Worm (Caenorhabditis elegans) whole organism, L3 larva: ENCODE measurements around the gene cnnm-5.
"Not testable (repeated sequence)": the region's sequence is repeated elsewhere in the genome, so short reads cannot be mapped to it uniquely, and the experiment has no call there.

ENCODE experiments used
- ceh-9 ChIP-seq: sonication (generic microtip); optimal IDR thresholded peaks from 2 replicates; lab custom pipeline; 2018; ENCODE audit warnings: missing biosample characterization, missing genetic modification characterization
- daf-12 ChIP-seq: fragments of 150-350 bp; optimal IDR thresholded peaks from 2 replicates; lab custom pipeline; 2014; ENCODE audit warnings: missing biosample characterization, missing genetic modification reagents, missing genetic modification characterization
- egl-27 ChIP-seq: sonication (generic microtip); optimal IDR thresholded peaks from 4 replicates; lab custom pipeline; 2017; ENCODE audit warnings: missing biosample characterization, missing genetic modification reagents, missing genetic modification characterization
- elt-1 ChIP-seq: fragments of 150-350 bp; optimal IDR thresholded peaks from 2 replicates; lab custom pipeline; 2014; ENCODE audit warnings: missing biosample characterization, missing genetic modification characterization
- elt-2 ChIP-seq: sonication (generic microtip); optimal IDR thresholded peaks from 2 replicates; lab custom pipeline; 2016; ENCODE audit warnings: missing genetic modification reagents, mild to moderate bottlenecking, missing genetic modification characterization, missing compliant biosample characterization
- fos-1 ChIP-seq: fragments of 150-350 bp; optimal IDR thresholded peaks from 2 replicates; lab custom pipeline; 2014; ENCODE audit warnings: missing biosample characterization, missing genetic modification characterization
- hmg-11 ChIP-seq: sonication (generic microtip); optimal IDR thresholded peaks from 2 replicates; lab custom pipeline; 2016; ENCODE audit warnings: missing genetic modification characterization, missing compliant biosample characterization
- jun-1 ChIP-seq: fragments of 150-350 bp; optimal IDR thresholded peaks from 2 replicates; lab custom pipeline; 2014; ENCODE audit warnings: missing biosample characterization, missing genetic modification reagents, missing genetic modification characterization
- lin-15B ChIP-seq: fragments of 150-350 bp; optimal IDR thresholded peaks from 2 replicates; lab custom pipeline; 2014; ENCODE audit warnings: missing biosample characterization, missing genetic modification characterization
- lin-39 ChIP-seq: fragments of 150-350 bp; optimal IDR thresholded peaks from 2 replicates; lab custom pipeline; 2018; ENCODE audit warnings: missing biosample characterization, missing genetic modification reagents, missing genetic modification characterization
- lsy-12 ChIP-seq: sonication (generic microtip); optimal IDR thresholded peaks from 2 replicates; lab custom pipeline; 2016; ENCODE audit warnings: mild to moderate bottlenecking, missing genetic modification characterization, missing compliant biosample characterization
- mdl-1 ChIP-seq: fragments of 150-350 bp; optimal IDR thresholded peaks from 2 replicates; lab custom pipeline; 2014; ENCODE audit warnings: missing biosample characterization, missing genetic modification characterization
- nfya-1 ChIP-seq: sonication (generic microtip); optimal IDR thresholded peaks from 2 replicates; lab custom pipeline; 2017; ENCODE audit warnings: missing genetic modification characterization, mild to moderate bottlenecking, missing compliant biosample characterization, antibody characterized with exemption, moderate library complexity; ENCODE audit not compliant: insufficient read depth
- nhr-11 ChIP-seq: fragments of 150-350 bp; optimal IDR thresholded peaks from 2 replicates; lab custom pipeline; 2014; ENCODE audit warnings: missing biosample characterization, missing genetic modification characterization
- nhr-23 ChIP-seq: fragments of 150-350 bp; optimal IDR thresholded peaks from 2 replicates; lab custom pipeline; 2014; ENCODE audit warnings: missing biosample characterization, missing genetic modification reagents, missing genetic modification characterization
- nhr-28 ChIP-seq: fragments of 150-350 bp; optimal IDR thresholded peaks from 2 replicates; lab custom pipeline; 2014; ENCODE audit warnings: missing biosample characterization, missing genetic modification characterization
- nhr-43 ChIP-seq: sonication (generic microtip); optimal IDR thresholded peaks from 2 replicates; lab custom pipeline; 2016; ENCODE audit warnings: mild to moderate bottlenecking, missing genetic modification characterization, missing compliant biosample characterization; ENCODE audit not compliant: poor library complexity, severe bottlenecking
- nhr-67 ChIP-seq: fragments of 150-350 bp; optimal IDR thresholded peaks from 2 replicates; lab custom pipeline; 2014; ENCODE audit warnings: missing biosample characterization, missing genetic modification characterization
- pha-4 ChIP-seq: fragments of 150-350 bp; optimal IDR thresholded peaks from 2 replicates; lab custom pipeline; 2014; ENCODE audit warnings: missing biosample characterization, missing genetic modification reagents, missing genetic modification characterization
- pqm-1 ChIP-seq: fragments of 150-350 bp; optimal IDR thresholded peaks from 2 replicates; lab custom pipeline; 2017; ENCODE audit warnings: missing biosample characterization, missing genetic modification characterization, inconsistent platforms
- snpc-4 ChIP-seq: fragments of 150-350 bp; optimal IDR thresholded peaks from 2 replicates; lab custom pipeline; 2014; ENCODE audit warnings: missing biosample characterization, missing genetic modification characterization
- unc-62 ChIP-seq: fragments of 150-350 bp; sonication (generic microtip); optimal IDR thresholded peaks from 4 replicates; lab custom pipeline; 2014; ENCODE audit warnings: missing biosample characterization, missing genetic modification reagents, missing genetic modification characterization

The cnnm-5 gene

ce11 chrIII:3862918-3863385, 33.9 kb upstream of the cnnm-5 start, which contains the start of gene brc-1 (continued):
- TF ChIP-seq ceh-9 (tag; lab: Kevin White, UChicago) (no peak), nhr-28 (tag; lab: Kevin White, UChicago) (no peak), egl-27 (tag; lab: Kevin White, UChicago) (no peak), nhr-23 (peak; percentile 91), pqm-1 (tag; lab: Kevin White, UChicago) (peak; percentile 57), elt-1 (tag; lab: Kevin White, UChicago) (peak; percentile 32), hmg-11 (tag; lab: Kevin White, UChicago) (peak; percentile 98), daf-12 (no peak)

ce11 chrIII:3858003-3858402, 29.0 kb upstream of the cnnm-5 start:
- TF ChIP-seq elt-2 (tag; lab: Kevin White, UChicago) (peak; percentile 69), pqm-1 (tag; lab: Kevin White, UChicago) (peak; percentile 84), pha-4 (tag; lab: Kevin White, UChicago) (peak; percentile 54)

ce11 chrIII:3857007-3857406, 28.0 kb upstream of the cnnm-5 start:
- TF ChIP-seq lsy-12 (tag; lab: Kevin White, UChicago) (peak; percentile 12), pha-4 (tag; lab: Kevin White, UChicago) (peak; percentile 26), nfya-1 (tag; lab: Kevin White, UChicago) (peak; percentile 20), nhr-43 (tag; lab: Kevin White, UChicago) (peak; percentile 30), lin-15B (tag; lab: Kevin White, UChicago) (peak; percentile 25), nhr-23 (peak; percentile 27)

- TF ChIP-seq lsy-12 (tag; lab: Kevin White, UChicago) = peak; percentile 14
- peak; percentile 1 for TF ChIP-seq nhr-23
- peak; percentile 19 for TF ChIP-seq nhr-43 (tag; lab: Kevin White, UChicago)
- TF ChIP-seq lin-15B (tag; lab: Kevin White, UChicago) = peak; percentile 38
- TF ChIP-seq nfya-1 (tag; lab: Kevin White, UChicago) = peak; percentile 5
Measured at ce11 chrIII:3854868-3855267, 25.9 kb upstream of the cnnm-5 start.

ce11 chrIII:3852030-3852579, 23.1 kb upstream of the cnnm-5 start, which contains the start of gene cyp-25A4:
TSS of gene cyp-25A4 (minus strand) at chrIII:3852080.
- not testable (repeated sequence) for TF ChIP-seq fos-1, lsy-12, snpc-4 (tag; lab: Kevin White, UChicago)

ce11 chrIII:3844746-3845145, 15.7 kb upstream of the cnnm-5 start, which contains the start of gene maph-1.3:
TSS of gene maph-1.3 (plus strand) at chrIII:3844893.
- not testable (repeated sequence) for TF ChIP-seq lin-39 (tag; lab: Kevin White, UChicago); mdl-1 (tag; lab: Kevin White, UChicago); unc-62 (GFP tag; lab: Kevin White, UChicago)

- TF ChIP-seq jun-1 (tag; lab: Kevin White, UChicago); nhr-11; egl-27 (tag; lab: Kevin White, UChicago): not testable (repeated sequence)
Measured at ce11 chrIII:3843514-3843913, 14.5 kb upstream of the cnnm-5 start, which contains the start of gene C36A4.4. TSS of gene C36A4.4 (minus strand) at chrIII:3843614.

- not testable (repeated sequence) for TF ChIP-seq nhr-67, elt-1, jun-1 (tag; lab: Kevin White, UChicago)
Measured at ce11 chrIII:3840279-3840678, 11.3 kb upstream of the cnnm-5 start, which contains the start of gene C36A4.11. TSS of gene C36A4.11 (plus strand) at chrIII:3840579.
